Worm (Caenorhabditis elegans) whole organism, L2 larva: ENCODE data around the gene F54H5.2.

Source experiments
- F13H6.1 ChIP-seq: sonication (generic microtip); optimal IDR thresholded peaks from 2 replicates; lab custom pipeline; 2016; ENCODE audit warnings: missing genetic modification characterization, missing compliant biosample characterization
- dmd-4 ChIP-seq: sonication (generic microtip); optimal IDR thresholded peaks from 2 replicates; lab custom pipeline; 2017; ENCODE audit warnings: missing biosample characterization, missing genetic modification characterization
- mdl-1 ChIP-seq, 2 experiments: fragments of 150-350 bp in 1 of 2; sonication (generic microtip) in 1 of 2; optimal IDR thresholded peaks; 2 replicates each; lab custom pipeline; 2017; ENCODE audit warnings: missing biosample characterization in 2 of 2, missing genetic modification characterization in 2 of 2
- nhr-11 ChIP-seq: fragments of 150-350 bp; optimal IDR thresholded peaks from 2 replicates; lab custom pipeline; 2014; ENCODE audit warnings: missing biosample characterization, missing genetic modification characterization
- nhr-23 ChIP-seq: fragments of 150-350 bp; optimal IDR thresholded peaks from 2 replicates; lab custom pipeline; 2014; ENCODE audit warnings: missing biosample characterization, missing genetic modification reagents, missing genetic modification characterization
- nhr-25 ChIP-seq: fragments of 150-350 bp; sonication (generic microtip); optimal IDR thresholded peaks from 3 replicates; lab custom pipeline; 2014; ENCODE audit warnings: missing biosample characterization, missing genetic modification characterization
- sma-9 ChIP-seq, 2 experiments: fragments of 150-350 bp in 1 of 2; sonication (generic microtip) in 1 of 2; optimal IDR thresholded peaks; 2 replicates each; lab custom pipeline; 2014 to 2016; ENCODE audit warnings: missing genetic modification characterization in 2 of 2, mild to moderate bottlenecking in 1 of 2, missing biosample characterization in 1 of 2, missing compliant biosample characterization in 1 of 2, missing genetic modification reagents in 1 of 2, moderate library complexity in 1 of 2

- TF ChIP-seq sma-9 (GFP tag; optimal IDR thresholded peaks at IDR 0.05; lab: Kevin White, UChicago) (peak; percentile 22), sma-9 (tag; optimal IDR thresholded peaks at IDR 0.05; lab: Kevin White, UChicago) (no peak), mdl-1 (tag; optimal IDR thresholded peaks at IDR 0.05; lab: Kevin White, UChicago) (no peak), nhr-11 (tag; lab: Kevin White, UChicago) (no peak), nhr-23 (tag; lab: Kevin White, UChicago) (no peak), F13H6.1 (no peak), dmd-4 (tag; lab: Kevin White, UChicago) (no peak), nhr-25 (tag; lab: Kevin White, UChicago) (peak; percentile 53)
Measured at ce11 chrII:6619007-6619406, 8.3 kb upstream of the F54H5.2 start.
